Worm (Caenorhabditis elegans) whole organism, early embryonic: Measurements from ENCODE around the gene dib-1.

ENCODE experiments used
- B0310.2 ChIP-seq: sonication (generic microtip); optimal IDR thresholded peaks from 2 replicates; lab custom pipeline; 2016; ENCODE audit warnings: mild to moderate bottlenecking, missing genetic modification characterization, missing compliant biosample characterization
- F13C5.2 ChIP-seq: sonication (generic microtip); optimal IDR thresholded peaks from 2 replicates; lab custom pipeline; 2017; ENCODE audit warnings: mild to moderate bottlenecking, missing genetic modification characterization, inconsistent platforms, missing compliant biosample characterization
- aly-1 ChIP-seq: sonication (generic microtip); optimal IDR thresholded peaks from 2 replicates; lab custom pipeline; 2016; ENCODE audit warnings: missing genetic modification characterization, missing compliant biosample characterization
- ama-1 ChIP-seq: fragments of 150-350 bp; optimal IDR thresholded peaks from 2 replicates; lab custom pipeline; 2014
- ceh-13 ChIP-seq: fragments of 200-800 bp; sonication (Bioruptor generic); optimal IDR thresholded peaks from 2 replicates; lab custom pipeline; 2018; ENCODE audit warnings: mild to moderate bottlenecking, missing genetic modification characterization, missing compliant biosample characterization
- ceh-36 ChIP-seq: sonication (generic microtip); optimal IDR thresholded peaks from 2 replicates; lab custom pipeline; 2016; ENCODE audit warnings: missing genetic modification characterization, inconsistent platforms, missing compliant biosample characterization
- ets-7 ChIP-seq: sonication (generic microtip); optimal IDR thresholded peaks from 2 replicates; lab custom pipeline; 2016; ENCODE audit warnings: missing genotype, missing genetic modification characterization, missing compliant biosample characterization
- flt-1 ChIP-seq: fragments of 200-800 bp; sonication (Bioruptor generic); IDR thresholded peaks from 2 replicates; pipeline ENCODE4 v1.3.6; 2022; ENCODE audit warnings: missing genetic modification characterization, missing compliant biosample characterization
- hmbx-1 ChIP-seq: sonication (generic microtip); optimal IDR thresholded peaks from 2 replicates; lab custom pipeline; 2016; ENCODE audit warnings: mild to moderate bottlenecking, missing genetic modification characterization, missing compliant biosample characterization
- hmg-4 ChIP-seq: fragments of 200-800 bp; sonication (Bioruptor generic); optimal IDR thresholded peaks from 2 replicates; lab custom pipeline; 2018; ENCODE audit warnings: mild to moderate bottlenecking, missing genetic modification characterization, missing compliant biosample characterization
- hnd-1 ChIP-seq: sonication (generic microtip); optimal IDR thresholded peaks from 2 replicates; lab custom pipeline; 2016; ENCODE audit warnings: missing genetic modification characterization, missing compliant biosample characterization
- pes-1 ChIP-seq: fragments of 200-800 bp; sonication (Bioruptor generic); IDR thresholded peaks from 2 replicates; pipeline ENCODE4 v1.3.6; 2022; ENCODE audit warnings: missing genetic modification reagents, missing genetic modification characterization, missing compliant biosample characterization
- scrt-1 ChIP-seq: fragments of 200-800 bp; sonication (Bioruptor generic); IDR thresholded peaks from 2 replicates; pipeline ENCODE4 v1.3.6; 2022; ENCODE audit warnings: missing genetic modification characterization, missing compliant biosample characterization
- sea-1 ChIP-seq: fragments of 200-800 bp; sonication (Bioruptor generic); conservative IDR thresholded peaks from 2 replicates; pipeline ENCODE4 v1.3.6; 2022; ENCODE audit warnings: missing genetic modification characterization, missing compliant biosample characterization
- tbx-11 ChIP-seq: fragments of 200-800 bp; sonication (Bioruptor generic); IDR thresholded peaks from 2 replicates; pipeline ENCODE4 v1.3.6; 2022; ENCODE audit warnings: missing genetic modification characterization, missing compliant biosample characterization
- tbx-37 ChIP-seq: fragments of 200-800 bp; sonication (Bioruptor generic); conservative IDR thresholded peaks from 2 replicates; pipeline ENCODE4 v1.3.6; 2022; ENCODE audit warnings: missing genetic modification reagents, missing genetic modification characterization, missing compliant biosample characterization
- tra-4 ChIP-seq: sonication (generic microtip); optimal IDR thresholded peaks from 2 replicates; lab custom pipeline; 2017; ENCODE audit warnings: missing genetic modification characterization, missing compliant biosample characterization

Gene dib-1

DNA sequence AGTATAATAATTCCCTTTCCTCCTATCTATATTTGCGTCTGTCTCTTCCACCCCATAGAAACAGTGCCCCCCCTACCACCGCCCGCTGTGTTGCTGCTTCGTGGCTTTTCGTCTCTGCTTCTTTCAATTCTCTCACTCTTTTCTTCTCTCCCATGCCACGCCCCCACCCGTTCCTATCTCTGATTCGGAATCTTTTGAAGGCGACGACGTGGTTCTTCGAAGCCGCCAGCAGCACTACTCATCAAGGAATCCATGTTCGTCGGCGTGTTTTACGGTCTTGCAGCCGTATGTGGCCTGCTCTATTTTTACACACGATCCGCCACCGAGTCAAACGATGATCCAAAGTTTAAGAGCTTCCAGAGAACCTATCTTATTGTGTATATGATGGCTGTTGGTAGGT lies 40.5 kb downstream of the dib-1 start, which contains the start of gene samt-1:
Gene samt-1 (plus strand): TSS at position 176 of the 400 bp plus-strand sequence.
- TF ChIP-seq pes-1 (GFP tag; lab: Robert Waterston, UW) (no peak), ceh-13 (GFP tag; lab: Kevin White, UChicago) (no peak), tra-4 (tag; lab: Kevin White, UChicago) (no peak), aly-1 (no peak), B0310.2 (tag; lab: Kevin White, UChicago) (no peak), F13C5.2 (tag; lab: Kevin White, UChicago) (no peak), ceh-36 (tag; lab: Kevin White, UChicago) (no peak), hmbx-1 (tag; lab: Kevin White, UChicago) (no peak), hmg-4 (GFP tag; lab: Kevin White, UChicago) (no peak), flt-1 (GFP tag; lab: Robert Waterston, UW) (no peak)

DNA sequence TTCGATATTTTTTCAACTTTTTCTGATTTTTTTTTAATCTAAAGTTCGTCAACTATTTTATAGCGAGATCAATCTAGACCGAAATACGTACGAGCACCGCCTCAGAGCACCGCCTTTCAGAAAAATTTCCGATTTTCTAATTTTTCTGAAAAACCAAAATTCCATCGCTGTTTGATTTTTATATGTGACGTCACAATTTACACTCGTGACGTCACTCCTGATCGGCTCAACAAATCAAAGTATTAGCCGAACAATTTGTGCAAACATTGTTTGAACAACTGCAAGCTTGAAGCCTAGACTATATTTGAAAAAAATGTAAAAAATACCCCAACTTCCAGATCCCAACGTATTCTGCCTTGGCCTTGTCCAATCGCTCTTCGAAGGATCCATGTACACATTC lies 44.5 kb downstream of the dib-1 start:
- TF ChIP-seq pes-1 (GFP tag; lab: Robert Waterston, UW) (no peak), hmbx-1 (tag; lab: Kevin White, UChicago) (no peak), sea-1 (GFP tag; lab: Robert Waterston, UW) (no peak), scrt-1 (no peak), flt-1 (GFP tag; lab: Robert Waterston, UW) (no peak), B0310.2 (tag; lab: Kevin White, UChicago) (no peak), ceh-36 (tag; lab: Kevin White, UChicago) (no peak), tbx-11 (GFP tag; lab: Robert Waterston, UW) (no peak), ets-7 (tag; lab: Kevin White, UChicago) (no peak), ama-1 (lab: Kevin White, UChicago) (no peak), hnd-1 (no peak), tra-4 (tag; lab: Kevin White, UChicago) (no peak), hmg-4 (GFP tag; lab: Kevin White, UChicago) (no peak), ceh-13 (GFP tag; lab: Kevin White, UChicago) (no peak), aly-1 (no peak), F13C5.2 (tag; lab: Kevin White, UChicago) (no peak), tbx-37 (GFP tag; lab: Robert Waterston, UW) (no peak)
